Worm (Caenorhabditis elegans): ENCODE measurements around the gene C12D5.5.

The C12D5.5 gene

DNA sequence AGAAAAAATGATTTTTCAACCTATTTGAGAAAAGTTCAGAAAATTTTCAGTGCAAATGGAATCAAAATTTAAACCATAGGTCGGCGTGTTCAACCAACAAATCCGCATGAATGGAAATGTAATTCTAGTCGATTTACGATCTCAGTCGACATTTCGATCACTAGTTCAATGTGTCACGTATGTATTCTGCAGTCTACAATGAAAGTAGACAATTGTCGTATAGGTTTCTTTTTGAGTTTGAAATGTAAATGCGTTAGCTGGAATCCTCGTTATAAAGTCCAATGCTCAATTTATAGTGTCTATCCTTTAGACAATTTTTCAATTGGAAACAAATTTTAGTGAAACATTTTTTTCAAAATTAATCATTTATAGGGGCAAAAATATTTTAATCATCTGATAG is 48.0 kb downstream of the C12D5.5 start, which contains the start of gene ZK105.12:
TSS of gene ZK105.12 (minus strand) at position 101 of the 400 bp plus-strand sequence.
- no peak for TF ChIP-seq fos-1 (tag; optimal IDR thresholded peaks at IDR 0.05)
- TF ChIP-seq unc-62 (GFP tag; optimal IDR thresholded peaks at IDR 0.05): no peak
- TF ChIP-seq nhr-6 (tag; optimal IDR thresholded peaks at IDR 0.05): no peak

DNA sequence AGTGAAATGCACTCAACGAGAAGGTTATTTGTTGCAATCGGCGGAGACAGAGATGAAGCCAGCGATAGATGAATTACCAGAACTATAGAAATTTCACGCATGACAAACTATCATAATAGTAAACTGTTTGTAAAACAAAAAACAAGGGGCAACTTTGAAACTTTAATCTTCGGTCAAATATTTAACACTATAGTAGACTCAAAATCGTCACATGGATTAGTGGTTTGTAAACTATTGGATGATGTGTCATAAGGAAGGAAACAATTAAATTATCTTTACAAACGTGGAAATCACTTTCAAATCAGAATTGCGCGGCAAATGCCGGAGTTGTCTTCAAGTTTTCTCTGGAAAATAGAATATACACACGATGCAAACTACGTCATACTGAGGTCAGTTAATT is 49.6 kb downstream of the C12D5.5 start, which contains the start of gene ZK105.5:
TSS of gene ZK105.5 (minus strand) at position 101 of the 400 bp plus-strand sequence.
- TF ChIP-seq egl-27 (tag; optimal IDR thresholded peaks at IDR 0.05): no peak
- no peak for TF ChIP-seq lin-13 (GFP tag; optimal IDR thresholded peaks at IDR 0.05)
- no peak for TF ChIP-seq blmp-1 (tag; optimal IDR thresholded peaks at IDR 0.05; ENCODE audit: insufficient read depth)
- TF ChIP-seq nhr-12 (tag; optimal IDR thresholded peaks at IDR 0.05): no peak
- TF ChIP-seq ama-1 (optimal IDR thresholded peaks at IDR 0.05): no peak
- no peak for TF ChIP-seq nhr-6 (tag; optimal IDR thresholded peaks at IDR 0.05)
- TF ChIP-seq R02D3.7 (tag; optimal IDR thresholded peaks at IDR 0.05): no peak
- no peak for TF ChIP-seq zag-1 (tag; optimal IDR thresholded peaks at IDR 0.05)
- no peak for TF ChIP-seq nhr-11 (tag; optimal IDR thresholded peaks at IDR 0.05)
- no peak for TF ChIP-seq ceh-82 (tag; optimal IDR thresholded peaks at IDR 0.05)
- no peak for TF ChIP-seq lin-11 (tag; optimal IDR thresholded peaks at IDR 0.05)
- no peak for TF ChIP-seq Y55F3AM.14 (GFP tag; optimal IDR thresholded peaks at IDR 0.05)
- TF ChIP-seq ztf-4 (tag; optimal IDR thresholded peaks at IDR 0.05): no peak
- no peak for TF ChIP-seq skn-1 (tag; optimal IDR thresholded peaks at IDR 0.05)
- TF ChIP-seq nhr-23 (tag; optimal IDR thresholded peaks at IDR 0.05): no peak
- no peak for TF ChIP-seq C34F6.9 (tag; optimal IDR thresholded peaks at IDR 0.05)
- no peak for TF ChIP-seq lsy-2 (tag; optimal IDR thresholded peaks at IDR 0.05)
- TF ChIP-seq nhr-25 (tag; optimal IDR thresholded peaks at IDR 0.05): no peak
- no peak for TF ChIP-seq sma-9 (GFP tag; optimal IDR thresholded peaks at IDR 0.05)
- no peak for TF ChIP-seq sma-9 (tag; optimal IDR thresholded peaks at IDR 0.05)
- no peak for TF ChIP-seq elt-3 (tag; optimal IDR thresholded peaks at IDR 0.05)

Data from whole organism, L2 larva.